1 fruit fly cellular context compared by ENCODE assay signal in genomic region chr3L:516948-517599, dm6.
TF ChIP-seq lines count a peak whose summit lies in the region.

No protein-coding gene starts in this region.

TF ChIP-seq in whole organism, embryonic, 481 proteins besides CTCF, POLR2A, EP300 and RAD21 (continued from another document):
- TF ChIP-seq CG13624 (GFP tag; optimal IDR thresholded peaks at IDR 0.05; lab: Kevin White, UChicago) (no peak), CG11723 (GFP tag; optimal IDR thresholded peaks at IDR 0.05; lab: Kevin White, UChicago) (no peak), CG14965 (GFP tag; optimal IDR thresholded peaks at IDR 0.05; lab: Kevin White, UChicago; ENCODE audit: borderline replicate concordance) (no peak), ase (GFP tag; IDR thresholded peaks at IDR 0.05; lab: Robert Waterston, UW) (peak; percentile 46; the same call in 1 of the 3 replicates), z (GFP tag; IDR thresholded peaks at IDR 0.05; lab: Robert Waterston, UW) (no peak), emc (GFP tag; optimal IDR thresholded peaks at IDR 0.05; lab: Kevin White, UChicago) (no peak), YL-1 (GFP tag; optimal IDR thresholded peaks at IDR 0.05; lab: Kevin White, UChicago) (no peak), CG4730 (GFP tag; IDR thresholded peaks at IDR 0.05; lab: Robert Waterston, UW) (no peak), CG13296 (GFP tag; optimal IDR thresholded peaks at IDR 0.05; lab: Kevin White, UChicago) (no peak), CG1832 (GFP tag; optimal IDR thresholded peaks at IDR 0.05; lab: Kevin White, UChicago) (no peak), Six4 (GFP tag; optimal IDR thresholded peaks at IDR 0.05; lab: Kevin White, UChicago) (no peak), Lpt (GFP tag; optimal IDR thresholded peaks at IDR 0.05; lab: Kevin White, UChicago) (no peak), CG2202 (tag; optimal IDR thresholded peaks at IDR 0.05; lab: Kevin White, UChicago) (no peak), tx (GFP tag; optimal IDR thresholded peaks at IDR 0.05; lab: Kevin White, UChicago) (no peak), ems (GFP tag; optimal IDR thresholded peaks at IDR 0.05; lab: Kevin White, UChicago) (no peak), CG11456 (GFP tag; IDR thresholded peaks at IDR 0.05; lab: Robert Waterston, UW) (no peak), Poxn (GFP tag; IDR thresholded peaks at IDR 0.05; lab: Robert Waterston, UW) (no peak), CG17912 (GFP tag; optimal IDR thresholded peaks at IDR 0.05; lab: Kevin White, UChicago) (no peak), CG34224 (GFP tag; IDR thresholded peaks at IDR 0.05; lab: Robert Waterston, UW; ENCODE audit: partially characterized antibody) (no peak), E2f2 (GFP tag; IDR thresholded peaks at IDR 0.05; lab: Robert Waterston, UW) (no peak), CG6813 (GFP tag; optimal IDR thresholded peaks at IDR 0.05; lab: Kevin White, UChicago) (no peak), en (GFP tag; optimal IDR thresholded peaks at IDR 0.05; lab: Kevin White, UChicago) (no peak), pum (GFP tag; optimal IDR thresholded peaks at IDR 0.05; lab: Kevin White, UChicago) (no peak), Dip2 (GFP tag; IDR thresholded peaks at IDR 0.05; lab: Robert Waterston, UW) (no peak), Bteb2 (GFP tag; optimal IDR thresholded peaks at IDR 0.05; lab: Kevin White, UChicago) (no peak), Spps (tag; optimal IDR thresholded peaks at IDR 0.05; lab: Kevin White, UChicago) (no peak), slbo (GFP tag; IDR thresholded peaks at IDR 0.05; lab: Robert Waterston, UW) (0 out of 2 replicates have a peak, but pooled peaks have one; percentile 9), trh (GFP tag; optimal IDR thresholded peaks at IDR 0.05; lab: Kevin White, UChicago) (no peak), Rx (GFP tag; IDR thresholded peaks at IDR 0.05; lab: Robert Waterston, UW) (peak; percentile 29; the same call in 1 of the 2 replicates), CG14860 (GFP tag; IDR thresholded peaks at IDR 0.05; lab: Robert Waterston, UW; ENCODE audit: partially characterized antibody) (no peak), CG42726 (GFP tag; IDR thresholded peaks at IDR 0.05; lab: Robert Waterston, UW; ENCODE audit: partially characterized antibody) (no peak), usp (GFP tag; optimal IDR thresholded peaks at IDR 0.05; lab: Kevin White, UChicago) (no peak), br (optimal IDR thresholded peaks at IDR 0.05; lab: Kevin White, UChicago) (no peak), CG2199 (GFP tag; IDR thresholded peaks at IDR 0.05; lab: Robert Waterston, UW) (peak; percentile 93), Elba2 (GFP tag; optimal IDR thresholded peaks at IDR 0.05; lab: Kevin White, UChicago) (no peak), Trl (optimal IDR thresholded peaks at IDR 0.05; lab: Kevin White, UChicago) (no peak), Trl (GFP tag; optimal IDR thresholded peaks at IDR 0.05; lab: Kevin White, UChicago) (no peak), CG8290 (GFP tag; optimal IDR thresholded peaks at IDR 0.05; lab: Kevin White, UChicago) (no peak), CG8290 (tag; optimal IDR thresholded peaks at IDR 0.05; lab: Kevin White, UChicago) (no peak), Mad (GFP tag; optimal IDR thresholded peaks at IDR 0.05; lab: Kevin White, UChicago) (no peak), Aef1 (GFP tag; IDR thresholded peaks at IDR 0.05; lab: Robert Waterston, UW) (no peak), mam (GFP tag; optimal IDR thresholded peaks at IDR 0.05; lab: Kevin White, UChicago) (no peak), CG6654 (GFP tag; optimal IDR thresholded peaks at IDR 0.05; lab: Kevin White, UChicago) (no peak), CG18619 (GFP tag; optimal IDR thresholded peaks at IDR 0.05; lab: Kevin White, UChicago) (no peak), CG6254 (GFP tag; optimal IDR thresholded peaks at IDR 0.05; lab: Kevin White, UChicago) (peak; percentile 7), Oaz (GFP tag; IDR thresholded peaks at IDR 0.05; lab: Robert Waterston, UW) (no peak), Dll (GFP tag; IDR thresholded peaks at IDR 0.05; lab: Robert Waterston, UW; ENCODE audit: partially characterized antibody) (no peak), sob (GFP tag; IDR thresholded peaks at IDR 0.05; lab: Robert Waterston, UW) (no peak), sqz (GFP tag; optimal IDR thresholded peaks at IDR 0.05; lab: Kevin White, UChicago) (no peak), CG1647 (GFP tag; optimal IDR thresholded peaks at IDR 0.05; lab: Kevin White, UChicago) (no peak), pfk (GFP tag; optimal IDR thresholded peaks at IDR 0.05; lab: Kevin White, UChicago) (no peak), inv (GFP tag; IDR thresholded peaks at IDR 0.05; lab: Robert Waterston, UW; ENCODE audit: partially characterized antibody) (no peak), ttk (GFP tag; IDR thresholded peaks at IDR 0.05; lab: Robert Waterston, UW) (peak; percentile 70), CG10959 (GFP tag; IDR thresholded peaks at IDR 0.05; lab: Robert Waterston, UW) (no peak), Bdp1 (GFP tag; optimal IDR thresholded peaks at IDR 0.05; lab: Kevin White, UChicago) (no peak), HmgD (GFP tag; optimal IDR thresholded peaks at IDR 0.05; lab: Kevin White, UChicago) (no peak), CG17361 (GFP tag; IDR thresholded peaks at IDR 0.05; lab: Robert Waterston, UW) (peak; percentile 67), Meics (GFP tag; optimal IDR thresholded peaks at IDR 0.05; lab: Kevin White, UChicago) (no peak), CG10209 (GFP tag; optimal IDR thresholded peaks at IDR 0.05; lab: Kevin White, UChicago) (no peak), chm (GFP tag; IDR thresholded peaks at IDR 0.05; lab: Robert Waterston, UW) (no peak), NK7.1 (GFP tag; optimal IDR thresholded peaks at IDR 0.05; lab: Kevin White, UChicago) (no peak), hb (GFP tag; IDR thresholded peaks at IDR 0.05; lab: Robert Waterston, UW; ENCODE audit: partially characterized antibody) (no peak), Eip74EF (GFP tag; optimal IDR thresholded peaks at IDR 0.05; lab: Kevin White, UChicago) (peak in 1 of 2 experiments; percentile 22), gce (GFP tag; IDR thresholded peaks at IDR 0.05; lab: Robert Waterston, UW) (no peak), CG5180 (GFP tag; optimal IDR thresholded peaks at IDR 0.05; lab: Kevin White, UChicago) (peak; percentile 41), CG10431 (GFP tag; optimal IDR thresholded peaks at IDR 0.05; lab: Kevin White, UChicago) (no peak), kah (GFP tag; optimal IDR thresholded peaks at IDR 0.05; lab: Kevin White, UChicago) (no peak), vvl (GFP tag; IDR thresholded peaks at IDR 0.05; lab: Robert Waterston, UW) (peak; percentile 79; the same call in 1 of the 2 replicates), exex (tag; optimal IDR thresholded peaks at IDR 0.05; lab: Kevin White, UChicago) (no peak), CG8478 (optimal IDR thresholded peaks at IDR 0.05; lab: Kevin White, UChicago) (no peak), jigr1 (GFP tag; IDR thresholded peaks at IDR 0.05; lab: Robert Waterston, UW) (no peak), CG30020 (tag; optimal IDR thresholded peaks at IDR 0.05; lab: Kevin White, UChicago) (no peak), Mrtf (GFP tag; IDR thresholded peaks at IDR 0.05; lab: Robert Waterston, UW) (no peak), D (optimal IDR thresholded peaks at IDR 0.05; lab: Kevin White, UChicago) (no peak), D (GFP tag; optimal IDR thresholded peaks at IDR 0.05; lab: Kevin White, UChicago) (peak; percentile 27), CG12942 (GFP tag; optimal IDR thresholded peaks at IDR 0.05; lab: Kevin White, UChicago) (no peak), crp (GFP tag; optimal IDR thresholded peaks at IDR 0.05; lab: Kevin White, UChicago) (no peak), CG5953 (GFP tag; IDR thresholded peaks at IDR 0.05; lab: Robert Waterston, UW) (peak; percentile 65), salm (tag; optimal IDR thresholded peaks at IDR 0.05; lab: Kevin White, UChicago) (no peak), rib (GFP tag; IDR thresholded peaks at IDR 0.05; lab: Robert Waterston, UW) (no peak), Myb (GFP tag; optimal IDR thresholded peaks at IDR 0.05; lab: Kevin White, UChicago) (no peak), CG18599 (GFP tag; optimal IDR thresholded peaks at IDR 0.05; lab: Kevin White, UChicago) (no peak), B-H2 (GFP tag; optimal IDR thresholded peaks at IDR 0.05; lab: Kevin White, UChicago) (no peak), bcd (GFP tag; optimal IDR thresholded peaks at IDR 0.05; lab: Kevin White, UChicago) (peak; percentile 5), pita (GFP tag; optimal IDR thresholded peaks at IDR 0.05; lab: Kevin White, UChicago) (no peak), CG2712 (tag; optimal IDR thresholded peaks at IDR 0.05; lab: Kevin White, UChicago) (peak; percentile 63), Fer2 (tag; optimal IDR thresholded peaks at IDR 0.05; lab: Kevin White, UChicago) (no peak), aop (GFP tag; IDR thresholded peaks at IDR 0.05; lab: Robert Waterston, UW) (no peak), CG11398 (GFP tag; optimal IDR thresholded peaks at IDR 0.05; lab: Kevin White, UChicago) (no peak), CG8359 (GFP tag; optimal IDR thresholded peaks at IDR 0.05; lab: Kevin White, UChicago; ENCODE audit: borderline replicate concordance) (no peak), H2.0 (GFP tag; IDR thresholded peaks at IDR 0.05; lab: Robert Waterston, UW) (no peak), Pdp1 (GFP tag; optimal IDR thresholded peaks at IDR 0.05; lab: Kevin White, UChicago) (no peak), CG7839 (tag; optimal IDR thresholded peaks at IDR 0.05; lab: Kevin White, UChicago) (peak; percentile 35), lilli (GFP tag; optimal IDR thresholded peaks at IDR 0.05; lab: Kevin White, UChicago) (no peak), dan (GFP tag; IDR thresholded peaks at IDR 0.05; lab: Robert Waterston, UW) (no peak), Nf-YB (GFP tag; optimal IDR thresholded peaks at IDR 0.05; lab: Kevin White, UChicago) (no peak), vnd (GFP tag; IDR thresholded peaks at IDR 0.05; lab: Robert Waterston, UW; ENCODE audit: partially characterized antibody) (no peak), CG3995 (GFP tag; optimal IDR thresholded peaks at IDR 0.05; lab: Kevin White, UChicago) (no peak), CG31365 (tag; optimal IDR thresholded peaks at IDR 0.05; lab: Kevin White, UChicago) (no peak), schlank (tag; optimal IDR thresholded peaks at IDR 0.05; lab: Kevin White, UChicago) (no peak), ato (GFP tag; IDR thresholded peaks at IDR 0.05; lab: Robert Waterston, UW; ENCODE audit: partially characterized antibody) (no peak), CG18011 (GFP tag; optimal IDR thresholded peaks at IDR 0.05; lab: Kevin White, UChicago) (no peak), B-H1 (GFP tag; IDR thresholded peaks at IDR 0.05; lab: Robert Waterston, UW) (no peak; the same call in 2 of the 3 replicates), ERR (GFP tag; optimal IDR thresholded peaks at IDR 0.05; lab: Kevin White, UChicago) (no peak), pnt (GFP tag; optimal IDR thresholded peaks at IDR 0.05; lab: Kevin White, UChicago) (no peak), CG7745 (tag; optimal IDR thresholded peaks at IDR 0.05; lab: Kevin White, UChicago) (no peak), Nf-YA (GFP tag; IDR thresholded peaks at IDR 0.05; lab: Robert Waterston, UW) (no peak), CG7987 (GFP tag; optimal IDR thresholded peaks at IDR 0.05; lab: Kevin White, UChicago) (no peak), zen (tag; optimal IDR thresholded peaks at IDR 0.05; lab: Kevin White, UChicago) (no peak), nmo (GFP tag; optimal IDR thresholded peaks at IDR 0.05; lab: Kevin White, UChicago) (peak; percentile 51), nau (GFP tag; optimal IDR thresholded peaks at IDR 0.05; lab: Kevin White, UChicago) (peak; percentile 27), cato (GFP tag; optimal IDR thresholded peaks at IDR 0.05; lab: Kevin White, UChicago; ENCODE audit: borderline replicate concordance) (no peak), repo (GFP tag; optimal IDR thresholded peaks at IDR 0.05; lab: Kevin White, UChicago) (no peak), disco-r (GFP tag; optimal IDR thresholded peaks at IDR 0.05; lab: Kevin White, UChicago) (no peak), crol (GFP tag; IDR thresholded peaks at IDR 0.05; lab: Robert Waterston, UW) (no peak; the same call in 1 of the 2 replicates), fd96Cb (tag; optimal IDR thresholded peaks at IDR 0.05; lab: Kevin White, UChicago) (peak; percentile 47), CG11093 (GFP tag; IDR thresholded peaks at IDR 0.05; lab: Robert Waterston, UW) (peak; percentile 52; the same call in 2 of the 3 replicates), CG3065 (GFP tag; optimal IDR thresholded peaks at IDR 0.05; lab: Kevin White, UChicago) (no peak), Atf6 (GFP tag; IDR thresholded peaks at IDR 0.05; lab: Robert Waterston, UW) (no peak), CG12744 (GFP tag; optimal IDR thresholded peaks at IDR 0.05; lab: Kevin White, UChicago) (no peak), fd3F (GFP tag; optimal IDR thresholded peaks at IDR 0.05; lab: Kevin White, UChicago) (no peak), kni (GFP tag; optimal IDR thresholded peaks at IDR 0.05; lab: Kevin White, UChicago) (no peak), cad (GFP tag; optimal IDR thresholded peaks at IDR 0.05; lab: Kevin White, UChicago) (no peak)
